Fruit fly (Drosophila melanogaster) whole organism, embryonic: ENCODE data around the gene CG15717.

Experiments used
- Aef1 ChIP-seq: fragments of 200-800 bp; sonication (Bioruptor generic); IDR thresholded peaks from 3 replicates; pipeline ENCODE4 v1.3.6; 2022; ENCODE audit warnings: missing biosample characterization, missing genetic modification characterization
- Awh ChIP-seq: fragments of 200-800 bp; sonication (Bioruptor generic); IDR thresholded peaks from 2 replicates; pipeline ENCODE4, ENCODE4 v1.3.6; 2022; ENCODE audit warnings: missing biosample characterization, missing genetic modification characterization
- CG10274 ChIP-seq: fragments of 200-800 bp; sonication (Bioruptor generic); optimal IDR thresholded peaks from 3 replicates; lab custom pipeline; 2017; ENCODE audit warnings: missing biosample characterization, mild to moderate bottlenecking, missing genetic modification characterization
- CG10321 ChIP-seq: fragments of 200-800 bp; sonication (Bioruptor generic); IDR thresholded peaks from 2 replicates; pipeline ENCODE4 v1.3.6; 2022; ENCODE audit warnings: missing biosample characterization, missing genetic modification characterization
- CG11560 ChIP-seq: fragments of 200-800 bp; sonication (Bioruptor generic); IDR thresholded peaks from 3 replicates; pipeline ENCODE4 v1.3.6; 2022; ENCODE audit warnings: missing biosample characterization, missing genetic modification characterization
- CG11696 ChIP-seq: fragments of 200-800 bp; sonication (Bioruptor generic); IDR thresholded peaks from 2 replicates; pipeline ENCODE4 v1.3.6; 2022; ENCODE audit warnings: missing biosample characterization, missing genetic modification characterization
- CG12071 ChIP-seq: fragments of 200-800 bp; sonication (Bioruptor generic); optimal IDR thresholded peaks from 3 replicates; lab custom pipeline; 2018; ENCODE audit warnings: missing biosample characterization, mild to moderate bottlenecking, missing genetic modification characterization
- CG12219 ChIP-seq: fragments of 200-800 bp; sonication (Bioruptor generic); optimal IDR thresholded peaks from 3 replicates; lab custom pipeline; 2018; ENCODE audit warnings: missing biosample characterization, mild to moderate bottlenecking, missing genetic modification characterization
- CG1233 ChIP-seq: fragments of 200-800 bp; sonication (Bioruptor generic); optimal IDR thresholded peaks from 4 replicates; lab custom pipeline; 2018; ENCODE audit warnings: missing biosample characterization, mild to moderate bottlenecking, missing genetic modification characterization
- CG12769 ChIP-seq: fragments of 200-800 bp; sonication (Bioruptor generic); optimal IDR thresholded peaks from 2 replicates; lab custom pipeline; 2019; ENCODE audit warnings: missing biosample characterization, mild to moderate bottlenecking, missing genetic modification characterization, moderate library complexity
- CG13894 ChIP-seq: fragments of 200-800 bp; sonication (Bioruptor generic); optimal IDR thresholded peaks from 3 replicates; lab custom pipeline; 2018; ENCODE audit warnings: missing biosample characterization, mild to moderate bottlenecking, missing genetic modification characterization, moderate library complexity
- CG15011 ChIP-seq: fragments of 200-800 bp; sonication (Bioruptor generic); optimal IDR thresholded peaks from 3 replicates; lab custom pipeline; 2018; ENCODE audit warnings: missing biosample characterization, mild to moderate bottlenecking, missing genetic modification characterization
- CG17361 ChIP-seq: fragments of 200-800 bp; sonication (Bioruptor generic); IDR thresholded peaks from 3 replicates; pipeline ENCODE4 v1.3.6; 2022; ENCODE audit warnings: missing biosample characterization, missing genetic modification characterization
- CG17568 ChIP-seq: fragments of 200-800 bp; sonication (Bioruptor generic); optimal IDR thresholded peaks from 2 replicates; lab custom pipeline; 2018; ENCODE audit warnings: missing biosample characterization, mild to moderate bottlenecking, missing genetic modification characterization, moderate library complexity
- CG34376 ChIP-seq: fragments of 200-800 bp; sonication (Bioruptor generic); optimal IDR thresholded peaks from 2 replicates; lab custom pipeline; 2018; ENCODE audit warnings: missing biosample characterization, mild to moderate bottlenecking, missing genetic modification characterization
- CG43689 ChIP-seq: fragments of 200-800 bp; sonication (Bioruptor generic); IDR thresholded peaks from 2 replicates; pipeline ENCODE4 v1.3.6; 2022; ENCODE audit warnings: missing biosample characterization, missing genetic modification characterization
- CG4617 ChIP-seq: fragments of 200-800 bp; sonication (Bioruptor generic); optimal IDR thresholded peaks from 3 replicates; lab custom pipeline; 2016; ENCODE audit warnings: missing biosample characterization, missing genetic modification characterization, borderline replicate concordance
- CG8281 ChIP-seq: fragments of 200-800 bp; sonication (Bioruptor generic); optimal IDR thresholded peaks from 2 replicates; lab custom pipeline; 2018; ENCODE audit warnings: missing biosample characterization, mild to moderate bottlenecking, missing genetic modification characterization, moderate library complexity
- CG8924 ChIP-seq: fragments of 200-800 bp; optimal IDR thresholded peaks from 3 replicates; lab custom pipeline; 2019; ENCODE audit warnings: missing biosample characterization, mild to moderate bottlenecking, missing genetic modification characterization, moderate library complexity
- Elba2 ChIP-seq: fragments of 200-800 bp; sonication (Bioruptor generic); optimal IDR thresholded peaks from 3 replicates; lab custom pipeline; 2016; ENCODE audit warnings: missing biosample characterization, missing genetic modification characterization
- Ets97D ChIP-seq: fragments of 200-800 bp; sonication (Bioruptor generic); optimal IDR thresholded peaks from 3 replicates; lab custom pipeline; 2016; ENCODE audit warnings: missing biosample characterization, missing genetic modification characterization
- HLH3B ChIP-seq: fragments of 200-800 bp; sonication (Bioruptor generic); IDR thresholded peaks from 2 replicates; pipeline ENCODE4 v1.3.6; 2022; ENCODE audit warnings: missing biosample characterization, missing genetic modification characterization
- Hr78 ChIP-seq, 2 experiments: fragments of 200-800 bp in 1 of 2; fragments of >200 bp in 1 of 2; sonication (Bioruptor generic) in 1 of 2; optimal IDR thresholded peaks; 2 replicates each; lab custom pipeline; 2017 to 2019; ENCODE audit warnings: missing biosample characterization in 2 of 2, missing genetic modification characterization in 2 of 2, mild to moderate bottlenecking in 1 of 2, moderate library complexity in 1 of 2
- Hsf ChIP-seq: fragments of 200-800 bp; sonication (Bioruptor generic); optimal IDR thresholded peaks from 3 replicates; lab custom pipeline; 2016; ENCODE audit warnings: missing biosample characterization, missing genetic modification characterization
- Lim3 ChIP-seq: fragments of 200-800 bp; sonication (Bioruptor generic); IDR thresholded peaks from 2 replicates; pipeline ENCODE4 v1.3.6; 2022; ENCODE audit warnings: missing biosample characterization, missing genetic modification characterization
- MBD-R2 ChIP-seq: fragments of 200-800 bp; sonication (Bioruptor generic); IDR thresholded peaks from 2 replicates; pipeline ENCODE4 v1.3.6; 2022; ENCODE audit warnings: missing biosample characterization, missing genetic modification characterization
- Max ChIP-seq: fragments of 200-800 bp; sonication (Bioruptor generic); optimal IDR thresholded peaks from 2 replicates; lab custom pipeline; 2016; ENCODE audit warnings: missing biosample characterization, mild to moderate bottlenecking, missing genetic modification characterization
- PHDP ChIP-seq: fragments of 200-800 bp; sonication (Bioruptor generic); optimal IDR thresholded peaks from 3 replicates; lab custom pipeline; 2018; ENCODE audit warnings: missing biosample characterization, mild to moderate bottlenecking, missing genetic modification characterization, moderate library complexity
- ab ChIP-seq: fragments of 200-800 bp; sonication (Bioruptor generic); optimal IDR thresholded peaks from 2 replicates; lab custom pipeline; 2016; ENCODE audit warnings: missing biosample characterization, missing genetic modification characterization
- amos ChIP-seq: fragments of 200-800 bp; sonication (Bioruptor generic); IDR thresholded peaks from 2 replicates; pipeline ENCODE4 v1.3.6; 2022; ENCODE audit warnings: missing biosample characterization, missing genetic modification characterization; ENCODE audit not compliant: partially characterized antibody
- ash1 ChIP-seq: fragments of 200-800 bp; sonication (Bioruptor generic); optimal IDR thresholded peaks from 2 replicates; lab custom pipeline; 2018; ENCODE audit warnings: missing biosample characterization, mild to moderate bottlenecking, missing genetic modification characterization
- ato ChIP-seq: fragments of 200-800 bp; sonication (Bioruptor generic); IDR thresholded peaks from 2 replicates; pipeline ENCODE4 v1.3.6; 2022; ENCODE audit warnings: missing biosample characterization, missing genetic modification characterization; ENCODE audit not compliant: partially characterized antibody
- chif ChIP-seq, 2 experiments: fragments of 200-800 bp; sonication (Bioruptor generic); optimal IDR thresholded peaks; 3 replicates each; lab custom pipeline; 2016; ENCODE audit warnings: missing biosample characterization in 2 of 2, missing genetic modification characterization in 2 of 2
- da ChIP-seq: fragments of 200-800 bp; sonication (Bioruptor generic); optimal IDR thresholded peaks from 2 replicates; lab custom pipeline; 2016; ENCODE audit warnings: missing biosample characterization, missing genetic modification characterization
- fd3F ChIP-seq: fragments of 200-800 bp; sonication (Bioruptor generic); optimal IDR thresholded peaks from 2 replicates; lab custom pipeline; 2018; ENCODE audit warnings: missing biosample characterization, mild to moderate bottlenecking, missing genetic modification characterization, moderate library complexity
- ftz-f1 ChIP-seq: fragments of 200-800 bp; sonication (Bioruptor generic); optimal IDR thresholded peaks from 2 replicates; lab custom pipeline; 2016; ENCODE audit warnings: missing biosample characterization, missing genetic modification characterization
- gcm2 ChIP-seq: fragments of 200-800 bp; sonication (Bioruptor generic); optimal IDR thresholded peaks from 2 replicates; lab custom pipeline; 2016; ENCODE audit warnings: missing biosample characterization, missing genetic modification characterization
- grn ChIP-seq: fragments of 200-800 bp; sonication (Bioruptor generic); optimal IDR thresholded peaks from 3 replicates; lab custom pipeline; 2017; ENCODE audit warnings: missing biosample characterization, missing genetic modification characterization
- kah ChIP-seq: fragments of 200-800 bp; sonication (Bioruptor generic); optimal IDR thresholded peaks from 2 replicates; lab custom pipeline; 2018; ENCODE audit warnings: missing biosample characterization, mild to moderate bottlenecking, missing genetic modification characterization
- lilli ChIP-seq: fragments of 200-800 bp; sonication (Bioruptor generic); optimal IDR thresholded peaks from 3 replicates; lab custom pipeline; 2016; ENCODE audit warnings: missing biosample characterization, missing genetic modification characterization
- nerfin-2 ChIP-seq: fragments of 200-800 bp; sonication (Bioruptor generic); IDR thresholded peaks from 2 replicates; pipeline ENCODE4 v1.3.6; 2022; ENCODE audit warnings: missing biosample characterization, missing genetic modification characterization; ENCODE audit not compliant: partially characterized antibody
- otp ChIP-seq: fragments of 200-800 bp; sonication (Bioruptor generic); IDR thresholded peaks from 3 replicates; pipeline ENCODE4, ENCODE4 v1.3.6; 2022; ENCODE audit warnings: missing biosample characterization, missing genetic modification characterization
- pho ChIP-seq: fragments of 200-800 bp; sonication (Bioruptor generic); optimal IDR thresholded peaks from 2 replicates; lab custom pipeline; 2016; ENCODE audit warnings: missing biosample characterization, missing genetic modification characterization
- phol ChIP-seq: fragments of 200-800 bp; sonication (Bioruptor generic); optimal IDR thresholded peaks from 3 replicates; lab custom pipeline; 2018; ENCODE audit warnings: missing biosample characterization, mild to moderate bottlenecking, missing genetic modification characterization, moderate library complexity
- prd ChIP-seq, 3 experiments: fragments of >200 bp in 2 of 3; fragments of 200-800 bp in 1 of 3; sonication (Bioruptor generic) in 1 of 3; optimal IDR thresholded peaks in 2 of 3; IDR thresholded peaks in 1 of 3; 2 replicates in 2 of 3; 3 replicates in 1 of 3; pipeline versions ENCODE4 v1.3.6 to Lab custom; 2017 to 2022; ENCODE audit warnings: missing biosample characterization in 1 of 3, missing genetic modification characterization in 1 of 3
- pzg ChIP-seq: fragments of 200-800 bp; sonication (Bioruptor generic); optimal IDR thresholded peaks from 3 replicates; lab custom pipeline; 2018; ENCODE audit warnings: missing biosample characterization, mild to moderate bottlenecking, missing genetic modification characterization, moderate library complexity
- salm ChIP-seq: fragments of 200-800 bp; sonication (Bioruptor generic); optimal IDR thresholded peaks from 2 replicates; lab custom pipeline; 2018; ENCODE audit warnings: missing biosample characterization, mild to moderate bottlenecking, missing genetic modification characterization
- sob ChIP-seq: fragments of 200-800 bp; sonication (Bioruptor generic); IDR thresholded peaks from 2 replicates; pipeline ENCODE4 v1.3.6; 2022; ENCODE audit warnings: missing biosample characterization, missing genetic modification characterization
- stwl ChIP-seq: fragments of 200-800 bp; sonication (Bioruptor generic); optimal IDR thresholded peaks from 3 replicates; lab custom pipeline; 2018; ENCODE audit warnings: missing biosample characterization, mild to moderate bottlenecking, missing genetic modification characterization, moderate library complexity
- tin ChIP-seq: fragments of 200-800 bp; sonication (Bioruptor generic); optimal IDR thresholded peaks from 3 replicates; lab custom pipeline; 2016; ENCODE audit warnings: missing biosample characterization, missing genetic modification characterization
- zfh1 ChIP-seq: fragments of 200-800 bp; sonication (Bioruptor generic); IDR thresholded peaks from 3 replicates; pipeline ENCODE4 v1.3.6; 2022; ENCODE audit warnings: missing biosample characterization, missing genetic modification characterization

Gene CG15717

DNA sequence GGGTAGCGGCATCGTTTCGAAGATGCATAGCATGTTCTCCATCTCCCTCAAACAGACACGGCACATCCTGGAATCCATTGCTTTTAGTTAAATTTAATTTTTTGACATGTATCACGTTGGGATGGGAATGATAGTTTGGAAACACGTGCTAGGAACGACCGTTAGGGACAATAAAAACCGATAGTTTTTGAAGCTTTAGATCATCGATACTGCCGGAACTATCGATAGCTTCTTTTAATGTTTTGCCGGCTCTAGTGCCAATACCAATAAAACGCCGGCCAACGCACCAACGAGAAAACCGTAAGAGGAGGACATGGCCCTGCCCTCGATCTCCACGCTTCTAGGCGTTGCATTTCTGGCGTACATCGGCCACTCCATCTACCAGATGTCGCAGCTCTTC, 26.0 kb downstream of the CG15717 start, which contains the start of the genes CG4318 and CG4332 (continued):
- TF ChIP-seq CG1233 (GFP tag; lab: Kevin White, UChicago) (no peak), nerfin-2 (GFP tag; lab: Robert Waterston, UW) (peak; percentile 72), CG4617 (peak; percentile 2), lilli (GFP tag; lab: Kevin White, UChicago) (no peak), HLH3B (GFP tag; lab: Robert Waterston, UW) (no peak), chif (GFP tag; optimal IDR thresholded peaks at IDR 0.05; lab: Kevin White, UChicago) (no peak), sob (no peak), ftz-f1 (peak; percentile 2), CG8281 (tag; lab: Kevin White, UChicago) (no peak), CG12769 (tag; lab: Kevin White, UChicago) (no peak), Max (GFP tag; lab: Kevin White, UChicago) (peak; percentile 44), pho (GFP tag; lab: Kevin White, UChicago) (no peak), Elba2 (no peak), CG12071 (GFP tag; lab: Kevin White, UChicago) (no peak), pzg (peak; percentile 53), ab (GFP tag; lab: Kevin White, UChicago) (no peak), CG17361 (GFP tag; lab: Robert Waterston, UW) (no peak), MBD-R2 (GFP tag; lab: Robert Waterston, UW) (peak; percentile 87), da (GFP tag; lab: Kevin White, UChicago) (no peak), ato (GFP tag; lab: Robert Waterston, UW) (peak; percentile 79), CG8924 (no peak), kah (no peak), otp (no peak), fd3F (GFP tag; lab: Kevin White, UChicago) (no peak), Aef1 (GFP tag; lab: Robert Waterston, UW) (no peak), CG11560 (tag; lab: Robert Waterston, UW) (no peak), CG15011 (GFP tag; lab: Kevin White, UChicago) (no peak), PHDP (tag; lab: Kevin White, UChicago) (no peak), zfh1 (GFP tag; lab: Robert Waterston, UW) (no peak), CG11696 (GFP tag; lab: Robert Waterston, UW) (no peak), CG12219 (GFP tag; lab: Kevin White, UChicago) (no peak), CG43689 (GFP tag; lab: Robert Waterston, UW) (no peak), CG34376 (GFP tag; lab: Kevin White, UChicago) (no peak), phol (tag; lab: Kevin White, UChicago) (peak; percentile 30), CG10274 (GFP tag; lab: Kevin White, UChicago) (no peak), Lim3 (GFP tag; lab: Robert Waterston, UW) (no peak), amos (peak; percentile 89), CG17568 (no peak), grn (GFP tag; lab: Kevin White, UChicago) (no peak), Hsf (GFP tag; lab: Kevin White, UChicago) (no peak), Hr78 (GFP tag; optimal IDR thresholded peaks at IDR 0.05; lab: Kevin White, UChicago) (no peak), salm (no peak), Awh (GFP tag; lab: Robert Waterston, UW) (no peak), ash1 (GFP tag; lab: Kevin White, UChicago) (no peak), stwl (peak; percentile 59), CG10321 (GFP tag; lab: Robert Waterston, UW) (no peak), gcm2 (GFP tag; lab: Kevin White, UChicago) (no peak), CG13894 (tag; lab: Kevin White, UChicago) (no peak), prd (optimal IDR thresholded peaks at IDR 0.05; lab: Kevin White, UChicago) (no peak), prd (GFP tag; IDR thresholded peaks at IDR 0.05; lab: Robert Waterston, UW) (no peak), tin (GFP tag; lab: Kevin White, UChicago) (no peak), Ets97D (GFP tag; lab: Kevin White, UChicago) (peak; percentile 40)
